Worm (Caenorhabditis elegans): ENCODE results near the gene T01C8.3.

ce11 chrX:16731167-16731566 lies 51.8 kb downstream of the T01C8.3 start:
- TF ChIP-seq dao-5 (tag; optimal IDR thresholded peaks at IDR 0.05) = no peak
- TF ChIP-seq him-1 (tag; optimal IDR thresholded peaks at IDR 0.05) = no peak

Measured in whole organism, L4/young adult.